Worm (Caenorhabditis elegans) whole organism, young adult: ENCODE measurements around the gene T23G7.3.

ENCODE experiments used
- C17E4.6 ChIP-seq: fragments of 200-800 bp; sonication (Bioruptor generic); IDR thresholded peaks from 2 replicates; pipeline ENCODE4 v1.3.6; 2022; ENCODE audit warnings: missing genetic modification reagents, missing genetic modification characterization, missing compliant biosample characterization
- F23B12.7 ChIP-seq: sonication (generic microtip); optimal IDR thresholded peaks from 2 replicates; lab custom pipeline; 2017; ENCODE audit warnings: missing genetic modification characterization, mild to moderate bottlenecking, missing compliant biosample characterization, antibody characterized with exemption, moderate library complexity; ENCODE audit not compliant: insufficient read depth
- F52B5.7 ChIP-seq: sonication (generic microtip); optimal IDR thresholded peaks from 2 replicates; lab custom pipeline; 2016; ENCODE audit warnings: mild to moderate bottlenecking, missing genetic modification characterization, missing compliant biosample characterization
- F57C9.4 ChIP-seq: sonication (generic microtip); optimal IDR thresholded peaks from 2 replicates; lab custom pipeline; 2017; ENCODE audit warnings: mild to moderate bottlenecking, missing genetic modification characterization, missing compliant biosample characterization
- K12H6.12 ChIP-seq: fragments of 200-800 bp; sonication (Bioruptor generic); optimal IDR thresholded peaks from 2 replicates; lab custom pipeline; 2018; ENCODE audit warnings: mild to moderate bottlenecking, missing genetic modification characterization, missing compliant biosample characterization
- T07F8.4 ChIP-seq: sonication (generic microtip); optimal IDR thresholded peaks from 2 replicates; lab custom pipeline; 2016; ENCODE audit warnings: mild to moderate bottlenecking, missing genetic modification characterization, moderate library complexity, missing compliant biosample characterization
- Y53G8AR.9 ChIP-seq: fragments of 200-800 bp; sonication (Bioruptor generic); conservative IDR thresholded peaks from 2 replicates; pipeline ENCODE4 v1.3.6; 2022; ENCODE audit warnings: missing genetic modification reagents, missing genetic modification characterization, missing compliant biosample characterization
- Y67H2A.10 ChIP-seq: fragments of 200-800 bp; sonication (Bioruptor generic); conservative IDR thresholded peaks from 2 replicates; pipeline ENCODE4 v1.3.6; 2022; ENCODE audit warnings: missing genetic modification reagents, missing genetic modification characterization, missing compliant biosample characterization
- ZK185.1 ChIP-seq: sonication (generic microtip); optimal IDR thresholded peaks from 2 replicates; lab custom pipeline; 2016; ENCODE audit warnings: mild to moderate bottlenecking, missing genetic modification characterization, missing compliant biosample characterization; ENCODE audit not compliant: poor library complexity, severe bottlenecking
- akir-1 ChIP-seq: fragments of 200-800 bp; sonication (Bioruptor generic); optimal IDR thresholded peaks from 2 replicates; lab custom pipeline; 2018; ENCODE audit warnings: mild to moderate bottlenecking, missing genetic modification characterization, moderate library complexity, missing compliant biosample characterization
- attf-3 ChIP-seq: fragments of 200-800 bp; sonication (Bioruptor generic); conservative IDR thresholded peaks from 2 replicates; pipeline ENCODE4 v1.3.6; 2022; ENCODE audit warnings: missing genetic modification reagents, missing genetic modification characterization, missing compliant biosample characterization
- attf-6 ChIP-seq: fragments of 200-800 bp; sonication (Bioruptor generic); IDR thresholded peaks from 2 replicates; pipeline ENCODE4 v1.3.6; 2022; ENCODE audit warnings: missing genetic modification reagents, missing genetic modification characterization, missing compliant biosample characterization
- cebp-1 ChIP-seq, 2 experiments: fragments of 200-800 bp in 1 of 2; sonication (Bioruptor generic) in 1 of 2; sonication (generic microtip) in 1 of 2; IDR thresholded peaks in 1 of 2; optimal IDR thresholded peaks in 1 of 2; 2 replicates each; pipeline versions ENCODE4 v1.3.6 to Lab custom; 2017 to 2022; ENCODE audit warnings: missing compliant biosample characterization in 2 of 2, missing genetic modification characterization in 2 of 2, mild to moderate bottlenecking in 1 of 2, missing genetic modification reagents in 1 of 2, moderate library complexity in 1 of 2
- ceh-27 ChIP-seq: fragments of 200-800 bp; sonication (Bioruptor generic); optimal IDR thresholded peaks from 2 replicates; lab custom pipeline; 2018; ENCODE audit warnings: mild to moderate bottlenecking, missing genetic modification characterization, moderate library complexity, missing compliant biosample characterization
- ceh-40 ChIP-seq: fragments of 200-800 bp; sonication (Bioruptor generic); IDR thresholded peaks from 2 replicates; pipeline ENCODE4 v1.3.6; 2022; ENCODE audit warnings: missing genetic modification characterization, missing compliant biosample characterization
- dox-1 ChIP-seq: fragments of 200-800 bp; sonication (Bioruptor generic); IDR thresholded peaks from 2 replicates; pipeline ENCODE4 v1.3.6; 2022; ENCODE audit warnings: missing genetic modification reagents, missing genetic modification characterization, missing compliant biosample characterization
- egl-18 ChIP-seq: fragments of 200-800 bp; sonication (Bioruptor generic); IDR thresholded peaks from 2 replicates; pipeline ENCODE4 v1.3.6; 2022; ENCODE audit warnings: missing genetic modification reagents, missing genetic modification characterization, missing compliant biosample characterization
- ekl-4 ChIP-seq: fragments of 200-800 bp; sonication (Bioruptor generic); IDR thresholded peaks from 2 replicates; pipeline ENCODE4 v1.3.6; 2022; ENCODE audit warnings: missing genetic modification reagents, missing genetic modification characterization, missing compliant biosample characterization
- fkh-3 ChIP-seq: sonication (generic microtip); optimal IDR thresholded peaks from 2 replicates; lab custom pipeline; 2016; ENCODE audit warnings: mild to moderate bottlenecking, missing genetic modification characterization, missing compliant biosample characterization
- him-1 ChIP-seq: sonication (generic microtip); optimal IDR thresholded peaks from 2 replicates; lab custom pipeline; 2016; ENCODE audit warnings: missing genotype, missing genetic modification reagents, missing genetic modification characterization, missing compliant biosample characterization
- hlh-12 ChIP-seq: sonication (generic microtip); optimal IDR thresholded peaks from 2 replicates; lab custom pipeline; 2016; ENCODE audit warnings: missing genetic modification characterization, missing compliant biosample characterization
- let-607 ChIP-seq, 2 experiments: fragments of 200-800 bp in 1 of 2; sonication (Bioruptor generic) in 1 of 2; sonication (generic microtip) in 1 of 2; optimal IDR thresholded peaks; 2 replicates each; lab custom pipeline; 2016 to 2018; ENCODE audit warnings: mild to moderate bottlenecking in 2 of 2, missing compliant biosample characterization in 2 of 2, missing genetic modification characterization in 2 of 2, moderate library complexity in 2 of 2, missing genotype in 1 of 2
- lin-26 ChIP-seq: fragments of 200-800 bp; sonication (Bioruptor generic); IDR thresholded peaks from 2 replicates; pipeline ENCODE4 v1.3.6; 2022; ENCODE audit warnings: missing genetic modification reagents, missing genetic modification characterization, missing compliant biosample characterization
- lin-35 ChIP-seq, 3 experiments: fragments of 150-350 bp in 2 of 3; sonication (generic microtip) in 1 of 3; optimal IDR thresholded peaks; 2 replicates each; lab custom pipeline; 2014 to 2018; ENCODE audit warnings: missing biosample characterization in 3 of 3, missing genetic modification characterization in 3 of 3, missing genetic modification reagents in 3 of 3
- lin-54 ChIP-seq: fragments of 200-800 bp; sonication (Bioruptor generic); optimal IDR thresholded peaks from 2 replicates; lab custom pipeline; 2018; ENCODE audit warnings: mild to moderate bottlenecking, missing genetic modification characterization, missing compliant biosample characterization
- madf-10 ChIP-seq: sonication (generic microtip); optimal IDR thresholded peaks from 2 replicates; lab custom pipeline; 2016; ENCODE audit warnings: mild to moderate bottlenecking, missing genetic modification characterization, missing compliant biosample characterization
- madf-6 ChIP-seq: fragments of 200-800 bp; sonication (Bioruptor generic); IDR thresholded peaks from 2 replicates; pipeline ENCODE4 v1.3.6; 2022; ENCODE audit warnings: missing genetic modification reagents, missing genetic modification characterization, missing compliant biosample characterization
- madf-8 ChIP-seq: fragments of 200-800 bp; sonication (Bioruptor generic); conservative IDR thresholded peaks from 2 replicates; pipeline ENCODE4 v1.3.6; 2022; ENCODE audit warnings: missing genetic modification reagents, missing genetic modification characterization, missing compliant biosample characterization
- mcd-1 ChIP-seq: fragments of 200-800 bp; sonication (Bioruptor generic); IDR thresholded peaks from 2 replicates; pipeline ENCODE4 v1.3.6; 2022; ENCODE audit warnings: missing genetic modification reagents, missing genetic modification characterization, missing compliant biosample characterization
- mes-4 ChIP-seq: sonication (generic microtip); optimal IDR thresholded peaks from 2 replicates; lab custom pipeline; 2016; ENCODE audit warnings: missing genotype, missing genetic modification characterization, missing compliant biosample characterization
- mxl-1 ChIP-seq: sonication (generic microtip); optimal IDR thresholded peaks from 2 replicates; lab custom pipeline; 2016; ENCODE audit warnings: missing genetic modification characterization, missing compliant biosample characterization
- nfyb-1 ChIP-seq: fragments of 200-800 bp; sonication (Bioruptor generic); IDR thresholded peaks from 2 replicates; pipeline ENCODE4 v1.3.6; 2022; ENCODE audit warnings: missing genetic modification reagents, missing genetic modification characterization, missing compliant biosample characterization
- nhr-179 ChIP-seq: sonication (generic microtip); optimal IDR thresholded peaks from 2 replicates; lab custom pipeline; 2016; ENCODE audit warnings: mild to moderate bottlenecking, missing genetic modification characterization, missing compliant biosample characterization
- nhr-80 ChIP-seq: sonication (generic microtip); optimal IDR thresholded peaks from 2 replicates; lab custom pipeline; 2016; ENCODE audit warnings: missing genetic modification characterization, missing compliant biosample characterization
- nhr-90 ChIP-seq: sonication (generic microtip); optimal IDR thresholded peaks from 2 replicates; lab custom pipeline; 2016; ENCODE audit warnings: missing genotype, mild to moderate bottlenecking, missing genetic modification characterization, missing compliant biosample characterization
- pbrm-1 ChIP-seq: fragments of 200-800 bp; sonication (Bioruptor generic); IDR thresholded peaks from 2 replicates; pipeline ENCODE4 v1.3.6; 2022; ENCODE audit warnings: missing genetic modification reagents, missing genetic modification characterization, missing compliant biosample characterization
- rcor-1 ChIP-seq: fragments of 200-800 bp; sonication (Bioruptor generic); IDR thresholded peaks from 2 replicates; pipeline ENCODE4 v1.3.6; 2022; ENCODE audit warnings: missing genetic modification reagents, missing genetic modification characterization, missing compliant biosample characterization
- rec-8 ChIP-seq, 2 experiments: sonication (generic microtip); optimal IDR thresholded peaks; 2 replicates each; lab custom pipeline; 2016; ENCODE audit warnings: mild to moderate bottlenecking in 2 of 2, missing genetic modification characterization in 2 of 2, missing genetic modification reagents in 2 of 2, missing genotype in 2 of 2, missing biosample characterization in 1 of 2, missing compliant biosample characterization in 1 of 2, moderate library complexity in 1 of 2
- rpc-1 ChIP-seq, 2 experiments: fragments of 150-350 bp in 1 of 2; sonication (generic microtip) in 1 of 2; optimal IDR thresholded peaks; 2 replicates each; lab custom pipeline; 2014 to 2018; ENCODE audit warnings: missing biosample characterization in 1 of 2, missing genetic modification characterization in 1 of 2, missing genetic modification reagents in 1 of 2, missing genotype in 1 of 2
- sea-2 ChIP-seq: fragments of 200-800 bp; sonication (Bioruptor generic); IDR thresholded peaks from 2 replicates; pipeline ENCODE4 v1.3.6; 2022; ENCODE audit warnings: missing genetic modification characterization, missing compliant biosample characterization
- snpc-1.1 ChIP-seq: sonication (generic microtip); optimal IDR thresholded peaks from 2 replicates; lab custom pipeline; 2017; ENCODE audit warnings: missing genetic modification characterization, mild to moderate bottlenecking, missing compliant biosample characterization, antibody characterized with exemption, moderate library complexity, missing genotype, missing genetic modification reagents; ENCODE audit not compliant: insufficient read depth
- snpc-1.3 ChIP-seq: sonication (generic microtip); optimal IDR thresholded peaks from 2 replicates; lab custom pipeline; 2017; ENCODE audit warnings: missing genetic modification characterization, mild to moderate bottlenecking, missing compliant biosample characterization, antibody characterized with exemption, moderate library complexity, missing genotype, missing genetic modification reagents; ENCODE audit not compliant: insufficient read depth
- snpc-3.4 ChIP-seq: sonication (generic microtip); optimal IDR thresholded peaks from 2 replicates; lab custom pipeline; 2017; ENCODE audit warnings: missing genetic modification characterization, mild to moderate bottlenecking, missing compliant biosample characterization, antibody characterized with exemption, moderate library complexity, missing genotype, missing genetic modification reagents
- snpc-4 ChIP-seq, 5 experiments: fragments of 150-350 bp in 1 of 5; sonication (generic microtip) in 4 of 5; optimal IDR thresholded peaks; 2 replicates each; lab custom pipeline; 2014 to 2018; ENCODE audit warnings: missing genetic modification characterization in 5 of 5, missing biosample characterization in 3 of 5, antibody characterized with exemption in 2 of 5, mild to moderate bottlenecking in 2 of 5, missing compliant biosample characterization in 2 of 5, missing genotype in 2 of 5, moderate library complexity in 2 of 5, missing genetic modification reagents in 1 of 5
- unc-130 ChIP-seq: sonication (generic microtip); optimal IDR thresholded peaks from 2 replicates; lab custom pipeline; 2016; ENCODE audit warnings: missing genetic modification reagents, missing genetic modification characterization, missing compliant biosample characterization

Gene T23G7.3

DNA sequence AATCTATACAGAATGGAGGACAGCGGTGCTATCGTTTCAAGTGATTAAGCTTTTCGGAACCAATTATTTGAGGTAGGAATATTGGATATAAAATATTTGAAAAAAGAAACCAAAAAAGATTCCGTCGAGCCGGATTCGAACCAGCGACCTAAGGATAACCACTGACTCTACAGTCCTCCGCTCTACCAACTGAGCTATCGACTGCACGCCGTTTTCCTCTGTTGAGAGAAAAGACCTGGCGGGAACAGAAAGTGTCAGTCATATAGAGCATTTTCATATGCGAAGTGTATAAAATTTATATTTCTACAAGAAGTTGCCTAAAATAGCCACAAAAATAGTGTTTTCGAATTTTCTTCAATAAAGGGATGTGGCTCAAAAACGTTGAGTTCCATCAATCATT lies 44.1 kb upstream of the T23G7.3 start:
- peak; percentile 86 for TF ChIP-seq madf-6 (GFP tag; lab: Robert Waterston, UW)
- TF ChIP-seq unc-130 (GFP tag; lab: Kevin White, UChicago) = no peak
- no peak for TF ChIP-seq akir-1 (GFP tag; lab: Kevin White, UChicago)
- TF ChIP-seq lin-35 (GFP tag; optimal IDR thresholded peaks at IDR 0.05; lab: Kevin White, UChicago) = no peak
- TF ChIP-seq madf-8 = no peak; the same call in 1 of the 2 replicates
- TF ChIP-seq snpc-1.1 = peak; percentile 94
- TF ChIP-seq mes-4 (tag; lab: Kevin White, UChicago) = peak; percentile 24
- TF ChIP-seq let-607 (tag; optimal IDR thresholded peaks at IDR 0.05; lab: Kevin White, UChicago) = peak in 1 of 2 experiments; percentile 31
- TF ChIP-seq attf-6 (GFP tag; lab: Robert Waterston, UW) = no peak
- no peak for TF ChIP-seq fkh-3 (tag; lab: Kevin White, UChicago)
- peak; percentile 61 for TF ChIP-seq ekl-4 (GFP tag; lab: Robert Waterston, UW)
- TF ChIP-seq pbrm-1 (GFP tag; lab: Robert Waterston, UW) = 0 out of 2 replicates have a peak, but pooled peaks have one; percentile 35
- TF ChIP-seq T07F8.4 = peak; percentile 3
- peak; percentile 66 for TF ChIP-seq mcd-1
- TF ChIP-seq hlh-12 (tag; lab: Kevin White, UChicago) = no peak
- TF ChIP-seq Y67H2A.10 (GFP tag; lab: Robert Waterston, UW) = no peak
- no peak for TF ChIP-seq ceh-27 (GFP tag; lab: Kevin White, UChicago)
- TF ChIP-seq nhr-90 (tag; lab: Kevin White, UChicago) = peak; percentile 65
- peak; percentile 79 for TF ChIP-seq dox-1 (GFP tag; lab: Robert Waterston, UW)
- TF ChIP-seq cebp-1 (GFP tag; IDR thresholded peaks at IDR 0.05; lab: Robert Waterston, UW) = no peak
- TF ChIP-seq cebp-1 (tag; optimal IDR thresholded peaks at IDR 0.05; lab: Kevin White, UChicago) = no peak
- no peak for TF ChIP-seq C17E4.6 (GFP tag; lab: Robert Waterston, UW)
- peak; percentile 86 for TF ChIP-seq nfyb-1 (GFP tag; lab: Robert Waterston, UW)
- peak; percentile 71; the same call in 1 of the 2 replicates for TF ChIP-seq lin-26 (GFP tag; lab: Robert Waterston, UW)
- no peak for TF ChIP-seq nhr-179
- TF ChIP-seq snpc-3.4 (tag; lab: Kevin White, UChicago) = peak; percentile 75
- TF ChIP-seq madf-10 (tag; lab: Kevin White, UChicago) = peak; percentile 26
- peak; percentile 65 for TF ChIP-seq rpc-1 (optimal IDR thresholded peaks at IDR 0.05; lab: Kevin White, UChicago)
- peak; percentile 81 for TF ChIP-seq rpc-1 (tag; optimal IDR thresholded peaks at IDR 0.05; lab: Kevin White, UChicago)
- TF ChIP-seq K12H6.12 = no peak
- peak; percentile 75 for TF ChIP-seq lin-54
- TF ChIP-seq rec-8 (tag; optimal IDR thresholded peaks at IDR 0.05; lab: Kevin White, UChicago) = no peak
- TF ChIP-seq F52B5.7 (tag; lab: Kevin White, UChicago) = no peak
- TF ChIP-seq him-1 (tag; lab: Kevin White, UChicago) = peak; percentile 81
- peak; percentile 62 for TF ChIP-seq attf-3
- peak; percentile 28 for TF ChIP-seq nhr-80 (tag; lab: Kevin White, UChicago)
- TF ChIP-seq Y53G8AR.9 (GFP tag; lab: Robert Waterston, UW) = no peak
- TF ChIP-seq F23B12.7 (tag; lab: Kevin White, UChicago) = peak; percentile 67
- TF ChIP-seq snpc-1.3 (tag; lab: Kevin White, UChicago) = peak; percentile 82
- no peak for TF ChIP-seq sea-2
- no peak for TF ChIP-seq ceh-40
- TF ChIP-seq snpc-4 (GFP tag; optimal IDR thresholded peaks at IDR 0.05; lab: Kevin White, UChicago) = peak; percentile 90
- TF ChIP-seq snpc-4 (tag; optimal IDR thresholded peaks at IDR 0.05; lab: Kevin White, UChicago) = peak; percentile 95 to 97 (median 96)
- TF ChIP-seq mxl-1 (tag; lab: Kevin White, UChicago) = peak; percentile 16
- peak; percentile 63 for TF ChIP-seq ZK185.1 (tag; lab: Kevin White, UChicago)
- no peak for TF ChIP-seq egl-18 (GFP tag; lab: Robert Waterston, UW)
- peak; percentile 59; the same call in 1 of the 2 replicates for TF ChIP-seq rcor-1 (GFP tag; lab: Robert Waterston, UW)
- no peak for TF ChIP-seq F57C9.4
